Fruit fly (Drosophila melanogaster) whole organism, embryonic: Measurements from ENCODE around the gene CG8301.

Experiments
- Antp ChIP-seq: fragments of 200-800 bp; sonication (Bioruptor generic); optimal IDR thresholded peaks from 3 replicates; lab custom pipeline; 2016; ENCODE audit warnings: missing biosample characterization, missing genetic modification characterization
- Awh ChIP-seq: fragments of 200-800 bp; sonication (Bioruptor generic); IDR thresholded peaks from 2 replicates; pipeline ENCODE4, ENCODE4 v1.3.6; 2022; ENCODE audit warnings: missing biosample characterization, missing genetic modification characterization
- Bgb ChIP-seq: fragments of 200-800 bp; sonication (Bioruptor generic); IDR thresholded peaks from 2 replicates; pipeline ENCODE4 v1.3.6; 2022; ENCODE audit warnings: missing biosample characterization, missing genetic modification characterization; ENCODE audit not compliant: partially characterized antibody
- CG10462 ChIP-seq: fragments of 200-800 bp; sonication (Bioruptor generic); optimal IDR thresholded peaks from 2 replicates; lab custom pipeline; 2016; ENCODE audit warnings: missing biosample characterization, missing genetic modification characterization
- CG11093 ChIP-seq: fragments of 200-800 bp; sonication (Bioruptor generic); IDR thresholded peaks from 3 replicates; pipeline ENCODE4 v1.3.6; 2022; ENCODE audit warnings: missing biosample characterization, missing genetic modification characterization
- CG11695 ChIP-seq: fragments of 200-800 bp; sonication (Bioruptor generic); IDR thresholded peaks from 3 replicates; pipeline ENCODE4 v1.3.6; 2022; ENCODE audit warnings: missing biosample characterization, missing genetic modification characterization
- CG12071 ChIP-seq: fragments of 200-800 bp; sonication (Bioruptor generic); optimal IDR thresholded peaks from 3 replicates; lab custom pipeline; 2018; ENCODE audit warnings: missing biosample characterization, mild to moderate bottlenecking, missing genetic modification characterization
- CG14441 ChIP-seq: fragments of 200-800 bp; sonication (Bioruptor generic); IDR thresholded peaks from 2 replicates; pipeline ENCODE4 v1.3.6; 2022; ENCODE audit warnings: missing biosample characterization, missing genetic modification characterization
- CG17568 ChIP-seq: fragments of 200-800 bp; sonication (Bioruptor generic); optimal IDR thresholded peaks from 2 replicates; lab custom pipeline; 2018; ENCODE audit warnings: missing biosample characterization, mild to moderate bottlenecking, missing genetic modification characterization, moderate library complexity
- CG17612 ChIP-seq: fragments of 200-800 bp; sonication (Bioruptor generic); IDR thresholded peaks from 2 replicates; pipeline ENCODE4 v1.3.6; 2022; ENCODE audit warnings: missing biosample characterization, missing genetic modification characterization
- CG18262 ChIP-seq: fragments of 200-800 bp; optimal IDR thresholded peaks from 3 replicates; lab custom pipeline; 2019; ENCODE audit warnings: missing biosample characterization, mild to moderate bottlenecking, missing genetic modification characterization, moderate library complexity
- CG18599 ChIP-seq: fragments of 200-800 bp; sonication (Bioruptor generic); optimal IDR thresholded peaks from 3 replicates; lab custom pipeline; 2017; ENCODE audit warnings: missing biosample characterization, missing genetic modification characterization, mild to moderate bottlenecking, moderate library complexity, missing genetic modification reagents
- CG31365 ChIP-seq: fragments of 200-800 bp; sonication (Bioruptor generic); optimal IDR thresholded peaks from 2 replicates; lab custom pipeline; 2018; ENCODE audit warnings: missing biosample characterization, mild to moderate bottlenecking, missing genetic modification characterization
- CG3163 ChIP-seq: fragments of 200-800 bp; sonication (Bioruptor generic); optimal IDR thresholded peaks from 3 replicates; lab custom pipeline; 2016; ENCODE audit warnings: missing biosample characterization, missing genetic modification characterization
- CG32767 ChIP-seq: fragments of 200-800 bp; sonication (Bioruptor generic); IDR thresholded peaks from 2 replicates; pipeline ENCODE4 v1.3.6; 2022; ENCODE audit warnings: missing biosample characterization, missing genetic modification characterization
- CG34376 ChIP-seq: fragments of 200-800 bp; sonication (Bioruptor generic); optimal IDR thresholded peaks from 2 replicates; lab custom pipeline; 2018; ENCODE audit warnings: missing biosample characterization, mild to moderate bottlenecking, missing genetic modification characterization
- CG42726 ChIP-seq: fragments of 200-800 bp; sonication (Bioruptor generic); IDR thresholded peaks from 2 replicates; pipeline ENCODE4 v1.3.6; 2022; ENCODE audit warnings: missing biosample characterization, missing genetic modification characterization; ENCODE audit not compliant: partially characterized antibody
- CG4328 ChIP-seq: fragments of 200-800 bp; sonication (Bioruptor generic); optimal IDR thresholded peaks from 3 replicates; lab custom pipeline; 2017; ENCODE audit warnings: missing biosample characterization, missing genetic modification reagents, missing genetic modification characterization
- CG4404 ChIP-seq: fragments of 200-800 bp; sonication (Bioruptor generic); IDR thresholded peaks from 2 replicates; pipeline ENCODE4 v1.3.6; 2022; ENCODE audit warnings: missing biosample characterization, missing genetic modification characterization
- CG5180 ChIP-seq: fragments of 200-800 bp; sonication (Bioruptor generic); optimal IDR thresholded peaks from 3 replicates; lab custom pipeline; 2017; ENCODE audit warnings: missing biosample characterization, missing genetic modification characterization, mild to moderate bottlenecking, moderate library complexity, missing genetic modification reagents
- CG7556 ChIP-seq: fragments of 200-800 bp; sonication (Bioruptor generic); optimal IDR thresholded peaks from 2 replicates; lab custom pipeline; 2017; ENCODE audit warnings: missing biosample characterization, mild to moderate bottlenecking, missing genetic modification characterization
- CG7839 ChIP-seq: fragments of 200-800 bp; sonication (Bioruptor generic); optimal IDR thresholded peaks from 3 replicates; lab custom pipeline; 2018; ENCODE audit warnings: missing biosample characterization, mild to moderate bottlenecking, missing genetic modification characterization, moderate library complexity
- CG7987 ChIP-seq: fragments of 200-800 bp; sonication (Bioruptor generic); optimal IDR thresholded peaks from 2 replicates; lab custom pipeline; 2018; ENCODE audit warnings: missing biosample characterization, mild to moderate bottlenecking, missing genetic modification characterization, moderate library complexity
- CTCF ChIP-seq: fragments of 200-800 bp; sonication (Bioruptor generic); optimal IDR thresholded peaks from 2 replicates; lab custom pipeline; 2017; ENCODE audit warnings: missing biosample characterization, mild to moderate bottlenecking, missing genetic modification characterization, moderate library complexity
- Dip2 ChIP-seq: fragments of 200-800 bp; sonication (Bioruptor generic); IDR thresholded peaks from 2 replicates; pipeline ENCODE4 v1.3.6; 2022; ENCODE audit warnings: missing biosample characterization, missing genetic modification characterization
- Dref ChIP-seq: fragments of 200-800 bp; sonication (Bioruptor generic); IDR thresholded peaks from 2 replicates; pipeline ENCODE4 v1.3.6; 2022; ENCODE audit warnings: missing biosample characterization, missing genetic modification characterization
- Gug ChIP-seq: fragments of 200-800 bp; sonication (Bioruptor generic); IDR thresholded peaks from 4 replicates; pipeline ENCODE4 v1.3.6; 2022; ENCODE audit warnings: missing biosample characterization, missing genetic modification characterization
- HLH54F ChIP-seq: fragments of 200-800 bp; sonication (Bioruptor generic); optimal IDR thresholded peaks from 3 replicates; lab custom pipeline; 2016; ENCODE audit warnings: missing biosample characterization, missing genetic modification characterization
- Hr3 ChIP-seq: fragments of 200-800 bp; sonication (Bioruptor generic); optimal IDR thresholded peaks from 3 replicates; lab custom pipeline; 2016; ENCODE audit warnings: missing biosample characterization, missing genetic modification characterization
- Lhr ChIP-seq: fragments of 200-800 bp; sonication (Bioruptor generic); optimal IDR thresholded peaks from 3 replicates; lab custom pipeline; 2017; ENCODE audit warnings: mild to moderate bottlenecking, missing biosample characterization, missing genetic modification reagents, missing genetic modification characterization
- MESR4 ChIP-seq: fragments of 200-800 bp; sonication (Bioruptor generic); optimal IDR thresholded peaks from 2 replicates; lab custom pipeline; 2018; ENCODE audit warnings: missing biosample characterization, mild to moderate bottlenecking, missing genetic modification characterization, moderate library complexity
- NC2β ChIP-seq: fragments of 200-800 bp; sonication (Bioruptor generic); optimal IDR thresholded peaks from 2 replicates; lab custom pipeline; 2016; ENCODE audit warnings: missing biosample characterization, missing genetic modification characterization
- Neu2 ChIP-seq: fragments of 200-800 bp; sonication (Bioruptor generic); optimal IDR thresholded peaks from 3 replicates; lab custom pipeline; 2016; ENCODE audit warnings: missing biosample characterization, missing genetic modification characterization, borderline replicate concordance
- Sox100B ChIP-seq: fragments of 200-800 bp; sonication (Bioruptor generic); optimal IDR thresholded peaks from 3 replicates; lab custom pipeline; 2018; ENCODE audit warnings: missing biosample characterization, mild to moderate bottlenecking, missing genetic modification characterization
- bowl ChIP-seq: fragments of 200-800 bp; sonication (Bioruptor generic); IDR thresholded peaks from 2 replicates; pipeline ENCODE4 v1.3.6; 2022; ENCODE audit warnings: missing biosample characterization, missing genetic modification characterization
- corto ChIP-seq: fragments of 200-800 bp; sonication (Bioruptor generic); optimal IDR thresholded peaks from 2 replicates; lab custom pipeline; 2016; ENCODE audit warnings: missing biosample characterization, mild to moderate bottlenecking, missing genetic modification characterization, moderate library complexity
- croc ChIP-seq: fragments of 200-800 bp; sonication (Bioruptor generic); conservative IDR thresholded peaks from 3 replicates; pipeline ENCODE4 v1.3.6; 2022; ENCODE audit warnings: missing biosample characterization, missing genetic modification characterization
- dysf ChIP-seq: fragments of 200-800 bp; sonication (Bioruptor generic); IDR thresholded peaks from 3 replicates; pipeline ENCODE4 v1.3.6; 2022; ENCODE audit warnings: missing biosample characterization, missing genetic modification characterization
- en ChIP-seq: fragments of 200-800 bp; sonication (Bioruptor generic); optimal IDR thresholded peaks from 2 replicates; lab custom pipeline; 2016; ENCODE audit warnings: missing biosample characterization, missing genetic modification characterization
- gem ChIP-seq: fragments of 200-800 bp; sonication (Bioruptor generic); optimal IDR thresholded peaks from 2 replicates; lab custom pipeline; 2019; ENCODE audit warnings: missing biosample characterization, mild to moderate bottlenecking, missing genetic modification characterization, moderate library complexity
- ind ChIP-seq: fragments of 200-800 bp; sonication (Bioruptor generic); optimal IDR thresholded peaks from 3 replicates; lab custom pipeline; 2016; ENCODE audit warnings: missing biosample characterization, missing genetic modification characterization
- lbe ChIP-seq: fragments of 200-800 bp; sonication (Bioruptor generic); optimal IDR thresholded peaks from 2 replicates; lab custom pipeline; 2016; ENCODE audit warnings: missing biosample characterization, mild to moderate bottlenecking, missing genetic modification characterization
- phol ChIP-seq: fragments of 200-800 bp; sonication (Bioruptor generic); optimal IDR thresholded peaks from 3 replicates; lab custom pipeline; 2018; ENCODE audit warnings: missing biosample characterization, mild to moderate bottlenecking, missing genetic modification characterization, moderate library complexity
- schlank ChIP-seq: fragments of 200-800 bp; sonication (Bioruptor generic); optimal IDR thresholded peaks from 2 replicates; lab custom pipeline; 2018; ENCODE audit warnings: missing biosample characterization, mild to moderate bottlenecking, missing genetic modification characterization
- sqz ChIP-seq: fragments of 200-800 bp; sonication (Bioruptor generic); optimal IDR thresholded peaks from 3 replicates; lab custom pipeline; 2018; ENCODE audit warnings: missing biosample characterization, mild to moderate bottlenecking, missing genetic modification characterization
- ssp ChIP-seq: fragments of 200-800 bp; sonication (Bioruptor generic); IDR thresholded peaks from 2 replicates; pipeline ENCODE4 v1.3.6; 2022; ENCODE audit warnings: missing biosample characterization, missing genetic modification characterization
- tin ChIP-seq: fragments of 200-800 bp; sonication (Bioruptor generic); optimal IDR thresholded peaks from 3 replicates; lab custom pipeline; 2016; ENCODE audit warnings: missing biosample characterization, missing genetic modification characterization
- toy ChIP-seq: fragments of 200-800 bp; sonication (Bioruptor generic); IDR thresholded peaks from 2 replicates; pipeline ENCODE4 v1.3.6; 2022; ENCODE audit warnings: missing biosample characterization, missing genetic modification characterization
- trh ChIP-seq: fragments of 200-800 bp; sonication (Bioruptor generic); optimal IDR thresholded peaks from 2 replicates; lab custom pipeline; 2016; ENCODE audit warnings: missing biosample characterization, missing genetic modification characterization
- usp ChIP-seq: fragments of >200 bp; optimal IDR thresholded peaks from 2 replicates; lab custom pipeline; 2017; ENCODE audit warnings: missing biosample characterization, missing genetic modification characterization
- wdn ChIP-seq: fragments of 200-800 bp; sonication (Bioruptor generic); IDR thresholded peaks from 2 replicates; pipeline ENCODE4 v1.3.6; 2022; ENCODE audit warnings: missing biosample characterization, missing genetic modification characterization
- zen ChIP-seq: fragments of 200-800 bp; sonication (Bioruptor generic); optimal IDR thresholded peaks from 3 replicates; lab custom pipeline; 2018; ENCODE audit warnings: missing biosample characterization, mild to moderate bottlenecking, missing genetic modification characterization, moderate library complexity

CG8301 gene

dm6 chr3R:9618331-9618730 lies 37.2 kb downstream of the CG8301 start (continued):
- TF ChIP-seq Sox100B (GFP tag; lab: Kevin White, UChicago): peak; percentile 33
- TF ChIP-seq dysf (GFP tag; lab: Robert Waterston, UW): peak; percentile 79
- peak; percentile 60 for TF ChIP-seq CG12071 (GFP tag; lab: Kevin White, UChicago)
- peak; percentile 75 for TF ChIP-seq Antp (GFP tag; lab: Kevin White, UChicago)
- TF ChIP-seq zen (tag; lab: Kevin White, UChicago): peak; percentile 76
- TF ChIP-seq phol: peak; percentile 75
- TF ChIP-seq Neu2 (GFP tag; lab: Kevin White, UChicago): peak; percentile 24
- TF ChIP-seq Lhr (GFP tag; lab: Kevin White, UChicago): peak; percentile 25
- peak; percentile 64 for TF ChIP-seq CG18599 (GFP tag; lab: Kevin White, UChicago)
- TF ChIP-seq CG10462 (GFP tag; lab: Kevin White, UChicago): peak; percentile 23
- peak; percentile 80 for TF ChIP-seq gem
- TF ChIP-seq CG11093 (GFP tag; lab: Robert Waterston, UW): peak; percentile 52; the same call in 1 of the 3 replicates
- TF ChIP-seq toy (GFP tag; lab: Robert Waterston, UW): peak; percentile 62; the same call in 1 of the 2 replicates
- TF ChIP-seq CG32767 (GFP tag; lab: Robert Waterston, UW): peak; percentile 76
- no peak for TF ChIP-seq Dip2 (GFP tag; lab: Robert Waterston, UW)
- 0 out of 2 replicates have a peak, but pooled peaks have one; percentile 33 for TF ChIP-seq CG17612 (GFP tag; lab: Robert Waterston, UW)
- TF ChIP-seq CG42726 (GFP tag; lab: Robert Waterston, UW): no peak
- no peak for TF ChIP-seq corto (GFP tag; lab: Kevin White, UChicago)
- peak; percentile 23 for TF ChIP-seq trh (GFP tag; lab: Kevin White, UChicago)
- TF ChIP-seq ssp (GFP tag; lab: Robert Waterston, UW): peak; percentile 60; the same call in 1 of the 2 replicates
- TF ChIP-seq CG7839 (tag; lab: Kevin White, UChicago): peak; percentile 80
- TF ChIP-seq CG5180 (GFP tag; lab: Kevin White, UChicago): peak; percentile 43
- TF ChIP-seq schlank (tag; lab: Kevin White, UChicago): peak; percentile 2
- TF ChIP-seq lbe (GFP tag; lab: Kevin White, UChicago): no peak
- TF ChIP-seq croc: peak; percentile 75
- TF ChIP-seq Bgb (GFP tag; lab: Robert Waterston, UW): no peak
- TF ChIP-seq CG7987 (GFP tag; lab: Kevin White, UChicago): no peak
- no peak for TF ChIP-seq CG4328 (GFP tag; lab: Kevin White, UChicago)
- TF ChIP-seq CG11695 (GFP tag; lab: Robert Waterston, UW): peak; percentile 72; the same call in 2 of the 3 replicates
- TF ChIP-seq HLH54F: peak; percentile 19
- TF ChIP-seq Hr3 (GFP tag; lab: Kevin White, UChicago): peak; percentile 46
- TF ChIP-seq CTCF (GFP tag; lab: Kevin White, UChicago): peak; percentile 22
- no peak for TF ChIP-seq MESR4 (GFP tag; lab: Kevin White, UChicago)
- peak; percentile 53; the same call in 2 of the 4 replicates for TF ChIP-seq Gug (GFP tag; lab: Robert Waterston, UW)
- peak; percentile 81 for TF ChIP-seq ind (GFP tag; lab: Kevin White, UChicago)
- TF ChIP-seq Dref (GFP tag; lab: Robert Waterston, UW): no peak
- TF ChIP-seq CG14441 (GFP tag; lab: Robert Waterston, UW): peak; percentile 79
- peak; percentile 65 for TF ChIP-seq bowl (GFP tag; lab: Robert Waterston, UW)
- TF ChIP-seq CG18262 (tag; lab: Kevin White, UChicago): peak; percentile 45
- TF ChIP-seq CG3163: no peak
- TF ChIP-seq wdn (GFP tag; lab: Robert Waterston, UW): no peak
- no peak for TF ChIP-seq CG34376 (GFP tag; lab: Kevin White, UChicago)
- TF ChIP-seq usp (GFP tag; lab: Kevin White, UChicago): no peak
- TF ChIP-seq CG4404 (GFP tag; lab: Robert Waterston, UW): peak; percentile 71
- peak; percentile 80 for TF ChIP-seq Awh (GFP tag; lab: Robert Waterston, UW)
- peak; percentile 21 for TF ChIP-seq sqz (GFP tag; lab: Kevin White, UChicago)
- TF ChIP-seq CG31365: peak; percentile 27
- TF ChIP-seq tin: peak; percentile 76
- peak; percentile 71 for TF ChIP-seq NC2β (GFP tag; lab: Kevin White, UChicago)
- peak; percentile 61 for TF ChIP-seq en (GFP tag; lab: Kevin White, UChicago)
- peak; percentile 44 for TF ChIP-seq CG7556 (GFP tag; lab: Kevin White, UChicago)
- TF ChIP-seq CG17568 (GFP tag; lab: Kevin White, UChicago): peak; percentile 5
